Fruit fly (Drosophila melanogaster): ENCODE measurements around the gene CG4678.

CG4678 gene

DNA sequence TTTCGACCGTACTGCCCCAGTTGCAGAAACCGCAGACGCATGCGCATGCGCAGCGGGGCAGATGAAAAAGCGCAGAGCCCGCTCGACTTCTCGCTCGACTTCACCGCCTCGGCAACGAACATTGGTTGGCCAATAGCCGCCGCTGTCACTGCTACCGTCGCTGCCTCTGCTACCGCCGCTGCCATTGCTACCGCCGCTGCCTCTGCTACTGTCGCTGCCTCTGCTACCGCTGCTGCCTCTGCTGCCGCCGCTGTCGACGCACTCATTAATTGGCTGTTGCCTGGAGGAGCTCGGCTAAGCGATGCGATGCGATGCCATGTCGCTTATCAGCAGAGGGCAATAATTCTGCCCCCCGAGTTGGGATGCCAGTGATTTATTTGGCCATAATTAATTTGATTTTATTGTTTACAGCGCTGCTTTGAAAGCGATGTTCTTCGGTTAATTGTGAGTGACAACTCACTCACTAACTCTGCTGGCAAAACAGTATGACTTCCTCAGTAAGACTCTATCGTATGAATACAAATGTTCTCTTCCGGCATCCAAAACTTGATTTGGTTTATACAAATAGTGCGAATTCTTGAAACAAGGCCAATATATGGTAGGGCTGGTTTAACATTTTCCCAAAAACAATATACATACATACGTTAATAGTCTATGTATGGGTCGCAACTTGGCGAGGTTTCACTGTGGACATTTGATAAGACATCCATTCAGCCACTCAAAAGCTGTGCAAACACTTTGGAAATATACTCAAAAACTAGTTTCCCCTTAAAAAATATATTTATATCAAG, 25.0 kb upstream of the CG4678 start (continued):
- TF ChIP-seq hbn (GFP tag; IDR thresholded peaks at IDR 0.05; ENCODE audit: partially characterized antibody) (no peak), CG12155 (GFP tag; optimal IDR thresholded peaks at IDR 0.05) (no peak), pum (GFP tag; optimal IDR thresholded peaks at IDR 0.05) (no peak), CG3281 (GFP tag; optimal IDR thresholded peaks at IDR 0.05) (peak; percentile 45), CG9609 (GFP tag; optimal IDR thresholded peaks at IDR 0.05) (no peak), odd (GFP tag; optimal IDR thresholded peaks at IDR 0.05) (no peak), Med (GFP tag) (peak; percentile 87), HLH54F (GFP tag; optimal IDR thresholded peaks at IDR 0.05) (no peak), CG4820 (GFP tag; optimal IDR thresholded peaks at IDR 0.05) (no peak), Nf-YA (GFP tag; IDR thresholded peaks at IDR 0.05) (no peak), NK7.1 (GFP tag; optimal IDR thresholded peaks at IDR 0.05) (no peak), CG30431 (GFP tag; optimal IDR thresholded peaks at IDR 0.05) (no peak), Aef1 (GFP tag; IDR thresholded peaks at IDR 0.05) (no peak), sc (optimal IDR thresholded peaks at IDR 0.05) (no peak), sc (GFP tag; optimal IDR thresholded peaks at IDR 0.05) (no peak), MBD-R2 (GFP tag; IDR thresholded peaks at IDR 0.05) (no peak), pb (GFP tag; optimal IDR thresholded peaks at IDR 0.05) (no peak), seq (GFP tag; IDR thresholded peaks at IDR 0.05) (no peak), CG31388 (GFP tag; optimal IDR thresholded peaks at IDR 0.05) (no peak), CG18262 (tag; optimal IDR thresholded peaks at IDR 0.05) (peak; percentile 4), Hr51 (GFP tag; optimal IDR thresholded peaks at IDR 0.05) (peak in 1 of 2 experiments; percentile 49), CG11695 (GFP tag; IDR thresholded peaks at IDR 0.05) (no peak), Lhr (GFP tag; optimal IDR thresholded peaks at IDR 0.05) (no peak), Dll (GFP tag; IDR thresholded peaks at IDR 0.05; ENCODE audit: partially characterized antibody) (no peak), org-1 (GFP tag; optimal IDR thresholded peaks at IDR 0.05) (no peak), cato (GFP tag; optimal IDR thresholded peaks at IDR 0.05; ENCODE audit: borderline replicate concordance) (no peak), fru (optimal IDR thresholded peaks at IDR 0.05) (no peak), h (optimal IDR thresholded peaks at IDR 0.05) (no peak), ap (GFP tag; IDR thresholded peaks at IDR 0.05) (no peak), her (GFP tag; optimal IDR thresholded peaks at IDR 0.05) (no peak), Six4 (GFP tag; optimal IDR thresholded peaks at IDR 0.05) (no peak), CG5953 (GFP tag; IDR thresholded peaks at IDR 0.05) (no peak), CG7839 (tag; optimal IDR thresholded peaks at IDR 0.05) (peak; percentile 48), CG43689 (GFP tag; IDR thresholded peaks at IDR 0.05) (no peak), Hmx (GFP tag; optimal IDR thresholded peaks at IDR 0.05) (no peak), CG1647 (GFP tag; optimal IDR thresholded peaks at IDR 0.05) (no peak), CG8388 (GFP tag; optimal IDR thresholded peaks at IDR 0.05) (no peak), CG3838 (GFP tag; optimal IDR thresholded peaks at IDR 0.05) (no peak), CG31441 (GFP tag; IDR thresholded peaks at IDR 0.05) (peak; percentile 18; the same call in 1 of the 2 replicates), CG2120 (GFP tag; optimal IDR thresholded peaks at IDR 0.05) (peak; percentile 72), gcm2 (GFP tag; optimal IDR thresholded peaks at IDR 0.05) (no peak), br (optimal IDR thresholded peaks at IDR 0.05) (no peak), Scr (GFP tag; IDR thresholded peaks at IDR 0.05; ENCODE audit: partially characterized antibody) (no peak), CG11456 (GFP tag; IDR thresholded peaks at IDR 0.05) (no peak), pho (GFP tag; optimal IDR thresholded peaks at IDR 0.05) (no peak), Dek (tag; optimal IDR thresholded peaks at IDR 0.05) (no peak), CG10959 (GFP tag; IDR thresholded peaks at IDR 0.05) (no peak), sim (GFP tag; IDR thresholded peaks at IDR 0.05) (no peak), trem (tag; optimal IDR thresholded peaks at IDR 0.05) (no peak), sr (GFP tag; IDR thresholded peaks at IDR 0.05) (no peak), eyg (GFP tag; optimal IDR thresholded peaks at IDR 0.05) (no peak), nom (GFP tag; optimal IDR thresholded peaks at IDR 0.05) (no peak)
